Fruit fly (Drosophila melanogaster) whole organism, embryonic: Measurements from ENCODE around the gene CG17633.

Experiments
- Antp ChIP-seq: fragments of 200-800 bp; sonication (Bioruptor generic); optimal IDR thresholded peaks from 3 replicates; lab custom pipeline; 2016; ENCODE audit warnings: missing biosample characterization, missing genetic modification characterization
- Atf-2 ChIP-seq: fragments of 200-800 bp; sonication (Bioruptor generic); optimal IDR thresholded peaks from 2 replicates; lab custom pipeline; 2016; ENCODE audit warnings: missing biosample characterization, missing genetic modification characterization
- B-H2 ChIP-seq: fragments of 200-800 bp; sonication (Bioruptor generic); optimal IDR thresholded peaks from 2 replicates; lab custom pipeline; 2018; ENCODE audit warnings: missing biosample characterization, mild to moderate bottlenecking, missing genetic modification characterization
- Bteb2 ChIP-seq: fragments of 200-800 bp; sonication (Bioruptor generic); optimal IDR thresholded peaks from 2 replicates; lab custom pipeline; 2016; ENCODE audit warnings: missing biosample characterization, missing genetic modification characterization
- CG1024 ChIP-seq: fragments of 200-800 bp; sonication (Bioruptor generic); IDR thresholded peaks from 2 replicates; pipeline ENCODE4 v1.3.6; 2022; ENCODE audit warnings: missing biosample characterization, missing genetic modification characterization
- CG10321 ChIP-seq: fragments of 200-800 bp; sonication (Bioruptor generic); IDR thresholded peaks from 2 replicates; pipeline ENCODE4 v1.3.6; 2022; ENCODE audit warnings: missing biosample characterization, missing genetic modification characterization
- CG10654 ChIP-seq: fragments of 200-800 bp; sonication (Bioruptor generic); optimal IDR thresholded peaks from 2 replicates; lab custom pipeline; 2016; ENCODE audit warnings: missing biosample characterization, missing genetic modification characterization
- CG10979 ChIP-seq: fragments of 200-800 bp; sonication (Bioruptor generic); optimal IDR thresholded peaks from 2 replicates; lab custom pipeline; 2018; ENCODE audit warnings: missing biosample characterization, mild to moderate bottlenecking, missing genetic modification characterization, moderate library complexity
- CG12219 ChIP-seq: fragments of 200-800 bp; sonication (Bioruptor generic); optimal IDR thresholded peaks from 3 replicates; lab custom pipeline; 2018; ENCODE audit warnings: missing biosample characterization, mild to moderate bottlenecking, missing genetic modification characterization
- CG12299 ChIP-seq: fragments of 200-800 bp; sonication (Bioruptor generic); optimal IDR thresholded peaks from 2 replicates; lab custom pipeline; 2018; ENCODE audit warnings: missing biosample characterization, mild to moderate bottlenecking, missing genetic modification characterization
- CG13894 ChIP-seq: fragments of 200-800 bp; sonication (Bioruptor generic); optimal IDR thresholded peaks from 3 replicates; lab custom pipeline; 2018; ENCODE audit warnings: missing biosample characterization, mild to moderate bottlenecking, missing genetic modification characterization, moderate library complexity
- CG14710 ChIP-seq: fragments of 200-800 bp; sonication (Bioruptor generic); optimal IDR thresholded peaks from 3 replicates; lab custom pipeline; 2019; ENCODE audit warnings: missing biosample characterization, mild to moderate bottlenecking, missing genetic modification characterization, moderate library complexity
- CG1529 ChIP-seq: fragments of 200-800 bp; sonication (Bioruptor generic); optimal IDR thresholded peaks from 3 replicates; lab custom pipeline; 2018; ENCODE audit warnings: missing biosample characterization, missing genetic modification characterization
- CG15601 ChIP-seq: fragments of 200-800 bp; sonication (Bioruptor generic); optimal IDR thresholded peaks from 3 replicates; lab custom pipeline; 2019; ENCODE audit warnings: missing biosample characterization, mild to moderate bottlenecking, missing genetic modification characterization, moderate library complexity
- CG2875 ChIP-seq: fragments of 200-800 bp; sonication (Bioruptor generic); optimal IDR thresholded peaks from 2 replicates; lab custom pipeline; 2017; ENCODE audit warnings: missing biosample characterization, mild to moderate bottlenecking, missing genetic modification characterization, missing genetic modification reagents
- CG3065 ChIP-seq: fragments of 200-800 bp; sonication (Bioruptor generic); optimal IDR thresholded peaks from 2 replicates; lab custom pipeline; 2016; ENCODE audit warnings: missing biosample characterization, missing genetic modification characterization
- CG32767 ChIP-seq: fragments of 200-800 bp; sonication (Bioruptor generic); IDR thresholded peaks from 2 replicates; pipeline ENCODE4 v1.3.6; 2022; ENCODE audit warnings: missing biosample characterization, missing genetic modification characterization
- CG32772 ChIP-seq: fragments of 200-800 bp; sonication (Bioruptor generic); IDR thresholded peaks from 2 replicates; pipeline ENCODE4 v1.3.6; 2022; ENCODE audit warnings: missing biosample characterization, missing genetic modification characterization
- CG3726 ChIP-seq: fragments of 200-800 bp; sonication (Bioruptor generic); IDR thresholded peaks from 3 replicates; pipeline ENCODE4, ENCODE4 v1.3.6; 2022; ENCODE audit warnings: missing biosample characterization, missing genetic modification characterization
- CG42726 ChIP-seq: fragments of 200-800 bp; sonication (Bioruptor generic); IDR thresholded peaks from 2 replicates; pipeline ENCODE4 v1.3.6; 2022; ENCODE audit warnings: missing biosample characterization, missing genetic modification characterization; ENCODE audit not compliant: partially characterized antibody
- CG4282 ChIP-seq: fragments of 200-800 bp; sonication (Bioruptor generic); optimal IDR thresholded peaks from 2 replicates; lab custom pipeline; 2016; ENCODE audit warnings: missing biosample characterization, missing genetic modification characterization
- CG43689 ChIP-seq: fragments of 200-800 bp; sonication (Bioruptor generic); IDR thresholded peaks from 2 replicates; pipeline ENCODE4 v1.3.6; 2022; ENCODE audit warnings: missing biosample characterization, missing genetic modification characterization
- CG8089 ChIP-seq: fragments of 200-800 bp; sonication (Bioruptor generic); optimal IDR thresholded peaks from 3 replicates; lab custom pipeline; 2016; ENCODE audit warnings: missing biosample characterization, missing genetic modification characterization
- CG9437 ChIP-seq: fragments of 200-800 bp; sonication (Bioruptor generic); optimal IDR thresholded peaks from 2 replicates; lab custom pipeline; 2018; ENCODE audit warnings: missing biosample characterization, mild to moderate bottlenecking, missing genetic modification characterization
- Dek ChIP-seq: fragments of 200-800 bp; sonication (Bioruptor generic); optimal IDR thresholded peaks from 3 replicates; lab custom pipeline; 2019; ENCODE audit warnings: missing biosample characterization, mild to moderate bottlenecking, missing genetic modification characterization, moderate library complexity
- Doc3 ChIP-seq: fragments of 200-800 bp; sonication (Bioruptor generic); IDR thresholded peaks from 3 replicates; pipeline ENCODE4 v1.3.6; 2022; ENCODE audit warnings: missing biosample characterization, missing genetic modification characterization; ENCODE audit not compliant: partially characterized antibody
- H2.0 ChIP-seq: fragments of 200-800 bp; sonication (Bioruptor generic); IDR thresholded peaks from 2 replicates; pipeline ENCODE4 v1.3.6; 2022; ENCODE audit warnings: missing biosample characterization, missing genetic modification characterization
- Hand ChIP-seq: fragments of 200-800 bp; sonication (Bioruptor generic); optimal IDR thresholded peaks from 2 replicates; lab custom pipeline; 2017; ENCODE audit warnings: mild to moderate bottlenecking, missing biosample characterization, missing genetic modification reagents, missing genetic modification characterization
- Lhr ChIP-seq: fragments of 200-800 bp; sonication (Bioruptor generic); optimal IDR thresholded peaks from 3 replicates; lab custom pipeline; 2017; ENCODE audit warnings: mild to moderate bottlenecking, missing biosample characterization, missing genetic modification reagents, missing genetic modification characterization
- Meics ChIP-seq: fragments of 200-800 bp; sonication (Bioruptor generic); optimal IDR thresholded peaks from 2 replicates; lab custom pipeline; 2017; ENCODE audit warnings: missing biosample characterization, mild to moderate bottlenecking, missing genetic modification characterization
- Neu2 ChIP-seq: fragments of 200-800 bp; sonication (Bioruptor generic); optimal IDR thresholded peaks from 3 replicates; lab custom pipeline; 2016; ENCODE audit warnings: missing biosample characterization, missing genetic modification characterization, borderline replicate concordance
- Pdp1 ChIP-seq, 2 experiments: fragments of 200-800 bp; sonication (Bioruptor generic); optimal IDR thresholded peaks; 3 replicates each; lab custom pipeline; 2016; ENCODE audit warnings: missing biosample characterization in 2 of 2, missing genetic modification characterization in 2 of 2, mild to moderate bottlenecking in 1 of 2, moderate library complexity in 1 of 2
- Rfx ChIP-seq: fragments of 200-800 bp; sonication (Bioruptor generic); IDR thresholded peaks from 2 replicates; pipeline ENCODE4 v1.3.6; 2022; ENCODE audit warnings: missing biosample characterization, missing genetic modification characterization
- Scr ChIP-seq: fragments of 200-800 bp; sonication (Bioruptor generic); IDR thresholded peaks from 2 replicates; pipeline ENCODE4 v1.3.6; 2022; ENCODE audit warnings: missing biosample characterization, missing genetic modification characterization; ENCODE audit not compliant: partially characterized antibody
- Spps ChIP-seq: fragments of 200-800 bp; sonication (Bioruptor generic); optimal IDR thresholded peaks from 2 replicates; lab custom pipeline; 2018; ENCODE audit warnings: missing biosample characterization, mild to moderate bottlenecking, missing genetic modification characterization
- Ssrp ChIP-seq: fragments of 200-800 bp; sonication (Bioruptor generic); optimal IDR thresholded peaks from 2 replicates; lab custom pipeline; 2018; ENCODE audit warnings: missing biosample characterization, mild to moderate bottlenecking, missing genetic modification characterization, moderate library complexity
- TFAM ChIP-seq: fragments of 200-800 bp; sonication (Bioruptor generic); optimal IDR thresholded peaks from 2 replicates; lab custom pipeline; 2017; ENCODE audit warnings: missing biosample characterization, missing genetic modification characterization, inconsistent platforms
- chif ChIP-seq, 2 experiments: fragments of 200-800 bp; sonication (Bioruptor generic); optimal IDR thresholded peaks; 3 replicates each; lab custom pipeline; 2016; ENCODE audit warnings: missing biosample characterization in 2 of 2, missing genetic modification characterization in 2 of 2
- crol ChIP-seq: fragments of 200-800 bp; sonication (Bioruptor generic); IDR thresholded peaks from 2 replicates; pipeline ENCODE4 v1.3.6; 2022; ENCODE audit warnings: missing biosample characterization, missing genetic modification characterization
- en ChIP-seq: fragments of 200-800 bp; sonication (Bioruptor generic); optimal IDR thresholded peaks from 2 replicates; lab custom pipeline; 2016; ENCODE audit warnings: missing biosample characterization, missing genetic modification characterization
- exex ChIP-seq: fragments of 200-800 bp; sonication (Bioruptor generic); optimal IDR thresholded peaks from 4 replicates; lab custom pipeline; 2018; ENCODE audit warnings: missing biosample characterization, mild to moderate bottlenecking, missing genetic modification characterization, moderate library complexity
- gce ChIP-seq: fragments of 200-800 bp; sonication (Bioruptor generic); IDR thresholded peaks from 3 replicates; pipeline ENCODE4 v1.3.6; 2022; ENCODE audit warnings: missing biosample characterization, missing genetic modification characterization
- gcm2 ChIP-seq: fragments of 200-800 bp; sonication (Bioruptor generic); optimal IDR thresholded peaks from 2 replicates; lab custom pipeline; 2016; ENCODE audit warnings: missing biosample characterization, missing genetic modification characterization
- hbn ChIP-seq: fragments of 200-800 bp; sonication (Bioruptor generic); IDR thresholded peaks from 2 replicates; pipeline ENCODE4 v1.3.6; 2022; ENCODE audit warnings: missing biosample characterization, missing genetic modification characterization; ENCODE audit not compliant: partially characterized antibody
- jumu ChIP-seq: fragments of 200-800 bp; sonication (Bioruptor generic); optimal IDR thresholded peaks from 3 replicates; lab custom pipeline; 2016; ENCODE audit warnings: missing biosample characterization, missing genetic modification characterization
- pho ChIP-seq: fragments of 200-800 bp; sonication (Bioruptor generic); optimal IDR thresholded peaks from 2 replicates; lab custom pipeline; 2016; ENCODE audit warnings: missing biosample characterization, missing genetic modification characterization
- pita ChIP-seq: fragments of 200-800 bp; sonication (Bioruptor generic); optimal IDR thresholded peaks from 2 replicates; lab custom pipeline; 2017; ENCODE audit warnings: missing biosample characterization, mild to moderate bottlenecking, missing genetic modification characterization
- rib ChIP-seq: fragments of 200-800 bp; sonication (Bioruptor generic); IDR thresholded peaks from 2 replicates; pipeline ENCODE4 v1.3.6; 2022; ENCODE audit warnings: missing biosample characterization, missing genetic modification characterization
- sim ChIP-seq: fragments of 200-800 bp; sonication (Bioruptor generic); IDR thresholded peaks from 2 replicates; pipeline ENCODE4 v1.3.6; 2022; ENCODE audit warnings: missing biosample characterization, missing genetic modification characterization
- sna ChIP-seq: fragments of 200-800 bp; sonication (Bioruptor generic); IDR thresholded peaks from 2 replicates; pipeline ENCODE4 v1.3.6; 2022; ENCODE audit warnings: missing biosample characterization, missing genetic modification characterization; ENCODE audit not compliant: partially characterized antibody
- ssp ChIP-seq: fragments of 200-800 bp; sonication (Bioruptor generic); IDR thresholded peaks from 2 replicates; pipeline ENCODE4 v1.3.6; 2022; ENCODE audit warnings: missing biosample characterization, missing genetic modification characterization

Gene CG17633

dm6 chr2L:9779147-9779546 lies 10.3 kb downstream of the CG17633 start (continued):
- TF ChIP-seq CG14710 (tag; lab: Kevin White, UChicago) (no peak), CG3726 (no peak), Bteb2 (no peak), jumu (GFP tag; lab: Kevin White, UChicago) (peak; percentile 27), Antp (GFP tag; lab: Kevin White, UChicago) (no peak), Rfx (GFP tag; lab: Robert Waterston, UW) (peak; percentile 52), CG13894 (tag; lab: Kevin White, UChicago) (peak; percentile 75), CG4282 (GFP tag; lab: Kevin White, UChicago) (no peak), CG42726 (GFP tag; lab: Robert Waterston, UW) (no peak), Atf-2 (no peak), B-H2 (no peak), Ssrp (tag; lab: Kevin White, UChicago) (no peak), CG43689 (GFP tag; lab: Robert Waterston, UW) (no peak), gcm2 (GFP tag; lab: Kevin White, UChicago) (no peak), Scr (no peak), CG15601 (tag; lab: Kevin White, UChicago) (no peak), gce (GFP tag; lab: Robert Waterston, UW) (no peak), CG10321 (GFP tag; lab: Robert Waterston, UW) (no peak), sna (no peak), CG1529 (GFP tag; lab: Kevin White, UChicago) (no peak), CG1024 (GFP tag; lab: Robert Waterston, UW) (no peak), CG9437 (GFP tag; lab: Kevin White, UChicago) (peak; percentile 2), Pdp1 (GFP tag; optimal IDR thresholded peaks at IDR 0.05; lab: Kevin White, UChicago) (no peak), CG12299 (no peak), hbn (no peak), rib (GFP tag; lab: Robert Waterston, UW) (no peak), Hand (GFP tag; lab: Kevin White, UChicago) (no peak), Neu2 (no peak), CG32767 (GFP tag; lab: Robert Waterston, UW) (0 out of 2 replicates have a peak, but pooled peaks have one; percentile 16), CG3065 (GFP tag; lab: Kevin White, UChicago) (no peak), sim (no peak), H2.0 (GFP tag; lab: Robert Waterston, UW) (peak; percentile 21; the same call in 1 of the 2 replicates), CG32772 (GFP tag; lab: Robert Waterston, UW) (no peak), Spps (tag; lab: Kevin White, UChicago) (no peak), en (GFP tag; lab: Kevin White, UChicago) (no peak), Dek (no peak), Lhr (no peak), chif (GFP tag; optimal IDR thresholded peaks at IDR 0.05; lab: Kevin White, UChicago) (peak in 1 of 2 experiments; percentile 32), ssp (GFP tag; lab: Robert Waterston, UW) (no peak), CG10654 (no peak), pita (no peak), Meics (GFP tag; lab: Kevin White, UChicago) (peak; percentile 27), pho (GFP tag; lab: Kevin White, UChicago) (no peak), Doc3 (GFP tag; lab: Robert Waterston, UW) (no peak), crol (GFP tag; lab: Robert Waterston, UW) (no peak), CG8089 (GFP tag; lab: Kevin White, UChicago) (no peak), CG12219 (no peak), exex (tag; lab: Kevin White, UChicago) (no peak), CG10979 (no peak), CG2875 (GFP tag; lab: Kevin White, UChicago) (no peak), TFAM (no peak)
